Worm (Caenorhabditis elegans) whole organism, L4/young adult: ENCODE results near the gene ssp-33.

Source experiments
- W03F9.2 ChIP-seq: fragments of 150-350 bp; optimal IDR thresholded peaks from 2 replicates; lab custom pipeline; 2014; ENCODE audit warnings: missing biosample characterization, missing genetic modification characterization
- dao-5 ChIP-seq: sonication (generic microtip); optimal IDR thresholded peaks from 2 replicates; lab custom pipeline; 2016; ENCODE audit warnings: missing genotype, missing genetic modification characterization, moderate library complexity, missing compliant biosample characterization
- him-1 ChIP-seq: sonication (generic microtip); optimal IDR thresholded peaks from 2 replicates; lab custom pipeline; 2016; ENCODE audit warnings: missing genotype, missing genetic modification reagents, missing genetic modification characterization, missing compliant biosample characterization

DNA sequence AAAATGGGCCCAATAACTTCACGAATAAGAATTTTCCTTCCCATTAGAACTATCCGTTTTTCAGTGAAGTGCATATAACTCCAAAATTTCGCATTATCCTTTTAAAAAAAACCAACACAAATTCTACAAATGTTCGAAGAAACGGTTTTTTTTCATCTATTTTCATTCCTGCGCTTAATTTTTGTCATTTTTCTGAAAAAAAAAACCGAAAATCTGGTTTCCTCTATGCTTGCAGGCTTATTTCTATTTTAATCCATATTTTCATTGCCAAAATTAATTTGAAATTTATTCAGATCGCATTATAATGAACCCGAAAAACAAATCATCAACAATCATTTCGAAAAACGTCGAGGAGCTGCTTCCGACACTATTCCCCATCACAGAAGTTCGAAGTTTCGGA lies 12.5 kb upstream of the ssp-33 start, which contains the start of gene set-5:
- TF ChIP-seq W03F9.2 (tag; lab: Kevin White, UChicago) (no peak), him-1 (tag; lab: Kevin White, UChicago) (no peak), dao-5 (no peak)
